Fruit fly (Drosophila melanogaster) whole organism, adult: Measurements from ENCODE around the gene CG1983.

Experiments
- CG11617 ChIP-seq: fragments of 200-800 bp; sonication (Bioruptor generic); optimal IDR thresholded peaks from 2 replicates; lab custom pipeline; 2017; ENCODE audit warnings: mild to moderate bottlenecking, missing biosample characterization, missing genetic modification reagents, missing genetic modification characterization
- CG12768 ChIP-seq: fragments of 200-800 bp; sonication (Bioruptor generic); optimal IDR thresholded peaks from 2 replicates; lab custom pipeline; 2017; ENCODE audit warnings: missing biosample characterization, missing genetic modification characterization, mild to moderate bottlenecking, moderate library complexity, missing genetic modification reagents
- CG14711 ChIP-seq: fragments of 200-800 bp; sonication (Bioruptor generic); optimal IDR thresholded peaks from 2 replicates; lab custom pipeline; 2018; ENCODE audit warnings: missing biosample characterization, mild to moderate bottlenecking, missing genetic modification characterization, moderate library complexity
- CG1620 ChIP-seq: fragments of 200-800 bp; sonication (Bioruptor generic); optimal IDR thresholded peaks from 2 replicates; lab custom pipeline; 2016; ENCODE audit warnings: missing biosample characterization, missing genetic modification characterization
- CG33017 ChIP-seq: fragments of 200-800 bp; sonication (Bioruptor generic); optimal IDR thresholded peaks from 2 replicates; lab custom pipeline; 2018; ENCODE audit warnings: missing biosample characterization, mild to moderate bottlenecking, missing genetic modification characterization, moderate library complexity
- CG5204 ChIP-seq: fragments of 200-800 bp; sonication (Bioruptor generic); optimal IDR thresholded peaks from 2 replicates; lab custom pipeline; 2016; ENCODE audit warnings: missing biosample characterization, missing genetic modification characterization
- CG7045 ChIP-seq: fragments of 200-800 bp; sonication (Bioruptor generic); optimal IDR thresholded peaks from 2 replicates; lab custom pipeline; 2017; ENCODE audit warnings: missing biosample characterization, mild to moderate bottlenecking, missing genetic modification characterization
- CG7101 ChIP-seq: fragments of 200-800 bp; sonication (Bioruptor generic); optimal IDR thresholded peaks from 2 replicates; lab custom pipeline; 2018; ENCODE audit warnings: missing biosample characterization, mild to moderate bottlenecking, missing genetic modification characterization, moderate library complexity
- Clk ChIP-seq: fragments of 200-800 bp; sonication (Bioruptor generic); optimal IDR thresholded peaks from 2 replicates; lab custom pipeline; 2017; ENCODE audit warnings: missing biosample characterization, missing genetic modification characterization
- Crg-1 ChIP-seq: fragments of 200-800 bp; sonication (Bioruptor generic); optimal IDR thresholded peaks from 2 replicates; lab custom pipeline; 2016; ENCODE audit warnings: missing biosample characterization, missing genetic modification characterization
- Hr96 ChIP-seq: fragments of 200-800 bp; sonication (Bioruptor generic); optimal IDR thresholded peaks from 2 replicates; lab custom pipeline; 2016; ENCODE audit warnings: missing biosample characterization, missing genetic modification characterization
- Mnt ChIP-seq: fragments of 200-800 bp; sonication (Bioruptor generic); optimal IDR thresholded peaks from 2 replicates; lab custom pipeline; 2016; ENCODE audit warnings: missing biosample characterization, mild to moderate bottlenecking, missing genetic modification characterization
- bab1 ChIP-seq: fragments of 200-800 bp; sonication (Bioruptor generic); optimal IDR thresholded peaks from 3 replicates; lab custom pipeline; 2019; ENCODE audit warnings: missing biosample characterization, mild to moderate bottlenecking, missing genetic modification characterization, moderate library complexity
- cic ChIP-seq: fragments of 200-800 bp; sonication (Bioruptor generic); optimal IDR thresholded peaks from 2 replicates; lab custom pipeline; 2017; ENCODE audit warnings: missing biosample characterization, mild to moderate bottlenecking, missing genetic modification characterization, moderate library complexity
- cnc ChIP-seq, 2 experiments: fragments of >200 bp; optimal IDR thresholded peaks; 2 replicates each; lab custom pipeline; 2017
- kay ChIP-seq: fragments of 200-800 bp; sonication (Bioruptor generic); peaks from one replicate; lab custom pipeline; 2016; ENCODE audit warnings: missing biosample characterization, missing genetic modification characterization, borderline replicate concordance
- ovo ChIP-seq: fragments of 200-800 bp; sonication (Bioruptor generic); optimal IDR thresholded peaks from 2 replicates; lab custom pipeline; 2016; ENCODE audit warnings: missing biosample characterization, missing genetic modification characterization
- pad ChIP-seq: fragments of 200-800 bp; sonication (Bioruptor generic); optimal IDR thresholded peaks from 3 replicates; lab custom pipeline; 2017; ENCODE audit warnings: missing biosample characterization, missing genetic modification characterization, mild to moderate bottlenecking, moderate library complexity, missing genetic modification reagents
- tj ChIP-seq: fragments of 200-800 bp; sonication (Bioruptor generic); optimal IDR thresholded peaks from 3 replicates; lab custom pipeline; 2017; ENCODE audit warnings: missing biosample characterization, mild to moderate bottlenecking, missing genetic modification characterization, moderate library complexity
- toe ChIP-seq: fragments of 200-800 bp; sonication (Bioruptor generic); optimal IDR thresholded peaks from 2 replicates; lab custom pipeline; 2016; ENCODE audit warnings: missing biosample characterization, missing genetic modification characterization

CG1983 gene

DNA sequence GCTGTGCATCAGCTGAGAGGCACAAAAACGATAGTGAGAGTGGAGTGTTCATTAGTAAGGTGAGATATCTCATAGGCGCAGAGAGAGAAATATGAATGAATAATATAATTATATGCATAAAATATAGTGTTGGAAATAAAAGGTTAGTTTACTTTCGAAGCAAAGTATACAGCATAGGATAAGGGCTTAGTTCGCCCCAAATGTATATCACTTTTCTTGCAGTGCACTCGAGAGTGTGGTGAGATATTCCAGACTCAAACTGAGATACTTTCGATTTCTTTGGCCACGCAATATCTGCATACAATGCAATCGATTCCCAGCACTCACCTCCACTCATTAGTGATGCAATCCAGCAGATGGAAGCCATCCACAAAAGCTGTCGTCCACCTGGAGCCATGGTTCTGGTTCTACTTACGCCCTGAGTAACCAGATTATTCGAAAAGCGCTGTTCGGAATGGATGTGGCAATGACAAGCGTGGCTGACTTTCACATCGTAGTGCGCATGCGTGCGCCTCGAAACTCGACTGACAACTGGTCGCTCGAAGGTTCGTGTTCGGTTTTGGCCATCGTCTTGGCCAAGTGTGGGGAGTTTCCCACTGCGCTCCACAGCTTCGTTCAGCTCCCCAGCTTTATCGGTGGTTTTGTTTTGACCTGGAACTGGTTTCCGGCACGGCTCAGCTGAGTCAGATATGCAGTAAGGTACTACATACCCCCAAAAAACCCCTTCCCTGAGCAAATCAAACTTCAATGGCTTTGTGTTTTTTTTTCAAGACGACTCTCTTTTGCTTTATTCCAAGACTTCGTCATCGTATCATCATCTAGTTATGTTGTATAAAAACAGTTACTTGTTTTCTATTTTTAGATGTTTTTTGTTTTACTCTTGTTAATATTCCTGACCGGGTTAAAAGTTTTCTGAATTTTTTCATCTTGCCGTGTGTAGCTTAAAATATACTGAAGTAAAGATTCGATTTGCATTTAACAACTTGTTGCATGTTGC lies 6.5 kb downstream of the CG1983 start, which contains the start of gene Rsod:
Rsod (minus strand) TSS at position 537 of the 997 bp plus-strand sequence.
- TF ChIP-seq ovo: no peak
- no peak for TF ChIP-seq Crg-1 (GFP tag; lab: Kevin White, UChicago)
- TF ChIP-seq cic (GFP tag; lab: Kevin White, UChicago): no peak
- TF ChIP-seq Mnt (GFP tag; lab: Kevin White, UChicago): no peak
- TF ChIP-seq tj: no peak
- no peak for TF ChIP-seq CG12768 (GFP tag; lab: Kevin White, UChicago)
- no peak for TF ChIP-seq CG7101 (tag; lab: Kevin White, UChicago)
- no peak for TF ChIP-seq CG1620 (GFP tag; lab: Kevin White, UChicago)
- TF ChIP-seq toe (GFP tag; lab: Kevin White, UChicago): no peak
- TF ChIP-seq pad (GFP tag; lab: Kevin White, UChicago): no peak
- TF ChIP-seq Clk (GFP tag; lab: Kevin White, UChicago): no peak
- TF ChIP-seq CG5204 (GFP tag; lab: Kevin White, UChicago): no peak
- TF ChIP-seq Hr96 (GFP tag; lab: Kevin White, UChicago): no peak
- TF ChIP-seq bab1 (GFP tag; lab: Kevin White, UChicago): no peak
- no peak for TF ChIP-seq CG7045
- TF ChIP-seq kay (GFP tag; lab: Kevin White, UChicago): no peak
- no peak for TF ChIP-seq CG33017 (tag; lab: Kevin White, UChicago)
- no peak for TF ChIP-seq CG11617
- TF ChIP-seq cnc (optimal IDR thresholded peaks at IDR 0.05; lab: Kevin White, UChicago): no peak
- TF ChIP-seq CG14711 (tag; lab: Kevin White, UChicago): no peak

DNA sequence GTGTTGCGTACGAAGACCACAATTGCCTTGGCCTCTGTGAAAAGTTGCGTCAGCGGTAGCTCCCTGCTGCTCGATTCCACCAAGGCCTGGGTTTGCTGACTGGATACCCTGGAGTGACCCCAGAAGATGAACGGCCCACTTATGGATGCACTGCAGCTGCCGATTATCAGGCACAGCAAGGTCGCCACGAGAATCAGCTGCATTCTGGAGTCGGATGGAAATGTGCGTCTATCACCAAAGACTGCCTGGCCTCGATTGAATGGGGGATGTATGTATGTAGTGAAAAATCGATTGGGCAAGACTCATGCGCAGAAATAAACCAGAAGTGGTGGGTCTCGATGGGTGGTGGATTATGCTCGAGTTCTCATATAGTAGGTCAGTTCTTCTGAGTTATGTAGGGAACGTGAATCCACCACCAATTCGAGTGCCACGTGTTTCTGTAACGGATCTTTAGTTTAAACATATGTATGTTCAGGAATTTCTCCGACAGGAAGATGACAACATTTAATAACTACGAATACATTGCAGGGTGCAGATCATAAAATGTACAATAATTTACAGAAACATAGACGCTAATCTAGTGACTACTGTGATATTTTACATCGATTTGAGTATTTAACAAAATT lies 11.2 kb downstream of the CG1983 start, which contains the start of gene VhaAC45RP:
VhaAC45RP (minus strand) TSS at position 261 of the 626 bp plus-strand sequence.
- no peak for TF ChIP-seq bab1 (GFP tag; lab: Kevin White, UChicago)
- TF ChIP-seq CG11617: no peak
- no peak for TF ChIP-seq kay (GFP tag; lab: Kevin White, UChicago)
- no peak for TF ChIP-seq CG5204 (GFP tag; lab: Kevin White, UChicago)
- TF ChIP-seq Clk (GFP tag; lab: Kevin White, UChicago): no peak
- no peak for TF ChIP-seq cic (GFP tag; lab: Kevin White, UChicago)
- TF ChIP-seq Mnt (GFP tag; lab: Kevin White, UChicago): no peak
- no peak for TF ChIP-seq Hr96 (GFP tag; lab: Kevin White, UChicago)
- TF ChIP-seq CG14711 (tag; lab: Kevin White, UChicago): no peak
- TF ChIP-seq CG12768 (GFP tag; lab: Kevin White, UChicago): no peak
- TF ChIP-seq CG1620 (GFP tag; lab: Kevin White, UChicago): no peak

DNA sequence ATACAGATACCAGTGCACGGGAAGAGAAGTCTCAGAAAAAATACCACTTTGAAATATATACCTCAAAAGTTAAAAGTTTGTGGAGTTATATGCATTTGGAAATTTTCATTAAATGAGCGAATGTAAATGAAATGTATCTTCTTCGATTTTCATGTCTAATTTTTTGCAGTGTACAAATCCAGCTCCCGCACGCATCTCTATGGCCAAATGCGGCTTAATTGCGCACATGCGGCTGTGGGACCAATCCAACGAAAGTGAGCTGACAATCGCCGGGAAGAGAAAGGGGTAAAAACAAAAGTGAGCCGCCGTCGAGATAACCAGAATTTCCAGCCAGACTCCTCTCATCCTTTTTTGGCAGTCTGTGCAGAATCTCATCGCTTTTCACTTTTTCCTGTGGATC lies 13.3 kb downstream of the CG1983 start:
- TF ChIP-seq kay (GFP tag; lab: Kevin White, UChicago) (no peak), CG7101 (tag; lab: Kevin White, UChicago) (no peak), Clk (GFP tag; lab: Kevin White, UChicago) (no peak), cic (GFP tag; lab: Kevin White, UChicago) (no peak), pad (GFP tag; lab: Kevin White, UChicago) (no peak), Hr96 (GFP tag; lab: Kevin White, UChicago) (no peak), ovo (no peak), CG12768 (GFP tag; lab: Kevin White, UChicago) (no peak), cnc (optimal IDR thresholded peaks at IDR 0.05; lab: Kevin White, UChicago) (no peak), CG14711 (tag; lab: Kevin White, UChicago) (no peak), Crg-1 (GFP tag; lab: Kevin White, UChicago) (no peak), tj (no peak), Mnt (GFP tag; lab: Kevin White, UChicago) (no peak), toe (GFP tag; lab: Kevin White, UChicago) (no peak), CG11617 (no peak), CG33017 (tag; lab: Kevin White, UChicago) (no peak), CG5204 (GFP tag; lab: Kevin White, UChicago) (no peak), CG7045 (no peak), CG1620 (GFP tag; lab: Kevin White, UChicago) (no peak)

DNA sequence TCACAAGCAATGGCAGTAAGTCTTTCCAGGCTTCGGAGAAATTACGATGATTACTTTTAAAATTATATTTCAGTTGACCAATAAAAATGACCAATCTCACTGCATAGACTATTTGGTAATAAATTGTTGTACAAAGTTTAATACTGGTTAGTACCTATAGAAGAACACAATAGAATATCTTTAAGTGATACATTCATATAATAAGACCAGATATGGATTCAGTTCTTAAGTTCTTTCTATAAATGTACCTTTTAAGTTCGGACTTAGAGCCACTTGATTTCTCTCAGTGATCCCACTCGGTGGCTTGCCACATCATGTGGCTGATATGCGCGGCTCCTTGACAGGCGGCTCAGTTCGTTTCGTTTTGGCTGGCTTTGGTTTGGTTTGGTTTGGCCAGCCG lies 14.3 kb downstream of the CG1983 start:
- TF ChIP-seq Mnt (GFP tag; lab: Kevin White, UChicago): no peak
- no peak for TF ChIP-seq CG33017 (tag; lab: Kevin White, UChicago)
- no peak for TF ChIP-seq Crg-1 (GFP tag; lab: Kevin White, UChicago)
- no peak for TF ChIP-seq CG7045
- TF ChIP-seq CG7101 (tag; lab: Kevin White, UChicago): no peak
- TF ChIP-seq cnc (optimal IDR thresholded peaks at IDR 0.05; lab: Kevin White, UChicago): no peak
- TF ChIP-seq tj: no peak
- TF ChIP-seq bab1 (GFP tag; lab: Kevin White, UChicago): no peak
- no peak for TF ChIP-seq CG12768 (GFP tag; lab: Kevin White, UChicago)
- TF ChIP-seq pad (GFP tag; lab: Kevin White, UChicago): no peak
- TF ChIP-seq Hr96 (GFP tag; lab: Kevin White, UChicago): no peak
- TF ChIP-seq toe (GFP tag; lab: Kevin White, UChicago): no peak
